Fruit fly (Drosophila melanogaster): ENCODE results near the gene Cp38.

Cp38 gene

dm6 chrX:8492849-8493248, 11.2 kb downstream of the Cp38 start (continued):
- TF ChIP-seq CG15514 (GFP tag; optimal IDR thresholded peaks at IDR 0.05) (peak; percentile 31), wek (GFP tag; optimal IDR thresholded peaks at IDR 0.05) (peak; percentile 66), CG17568 (GFP tag; optimal IDR thresholded peaks at IDR 0.05) (peak; percentile 39), CG6813 (GFP tag; optimal IDR thresholded peaks at IDR 0.05) (peak; percentile 69), CG8281 (tag; optimal IDR thresholded peaks at IDR 0.05) (peak; percentile 56), Dp (GFP tag; optimal IDR thresholded peaks at IDR 0.05) (no peak), NFAT (GFP tag; IDR thresholded peaks at IDR 0.05) (peak; percentile 45; the same call in 1 of the 2 replicates), BEAF-32 (GFP tag; optimal IDR thresholded peaks at IDR 0.05) (no peak), tup (GFP tag; optimal IDR thresholded peaks at IDR 0.05) (no peak), Xrp1 (GFP tag; IDR thresholded peaks at IDR 0.05) (peak; percentile 83), CG9932 (GFP tag; IDR thresholded peaks at IDR 0.05) (0 out of 2 replicates have a peak, but pooled peaks have one; percentile 22), CG18599 (GFP tag; optimal IDR thresholded peaks at IDR 0.05) (peak; percentile 54), CG18476 (GFP tag; optimal IDR thresholded peaks at IDR 0.05) (peak; percentile 5), stc (GFP tag; IDR thresholded peaks at IDR 0.05) (peak; percentile 88), nerfin-2 (GFP tag; IDR thresholded peaks at IDR 0.05; ENCODE audit: partially characterized antibody) (no peak), CG11696 (GFP tag; IDR thresholded peaks at IDR 0.05) (peak; percentile 86), jumu (GFP tag; optimal IDR thresholded peaks at IDR 0.05) (no peak), gt (GFP tag; IDR thresholded peaks at IDR 0.05) (0 out of 2 replicates have a peak, but pooled peaks have one; percentile 28), CG12155 (GFP tag; optimal IDR thresholded peaks at IDR 0.05) (peak; percentile 41), CG12942 (GFP tag; optimal IDR thresholded peaks at IDR 0.05) (peak; percentile 20), Lhr (GFP tag; optimal IDR thresholded peaks at IDR 0.05) (peak; percentile 43), HmgD (GFP tag; optimal IDR thresholded peaks at IDR 0.05) (no peak), luna (GFP tag; optimal IDR thresholded peaks at IDR 0.05) (no peak), CG7786 (GFP tag; optimal IDR thresholded peaks at IDR 0.05) (no peak), Optix (GFP tag; IDR thresholded peaks at IDR 0.05) (peak; percentile 86), disco-r (GFP tag; optimal IDR thresholded peaks at IDR 0.05) (no peak), lola (GFP tag; optimal IDR thresholded peaks at IDR 0.05) (peak in 1 of 3 experiments; percentile 42), Asciz (GFP tag; optimal IDR thresholded peaks at IDR 0.05) (peak; percentile 75), pfk (GFP tag; optimal IDR thresholded peaks at IDR 0.05) (no peak), CG34422 (GFP tag; IDR thresholded peaks at IDR 0.05) (peak; percentile 88), Blimp-1 (GFP tag; optimal IDR thresholded peaks at IDR 0.05) (peak; percentile 79), inv (GFP tag; IDR thresholded peaks at IDR 0.05; ENCODE audit: partially characterized antibody) (no peak), gcm (GFP tag; optimal IDR thresholded peaks at IDR 0.05) (peak; percentile 62), CG4328 (GFP tag; optimal IDR thresholded peaks at IDR 0.05) (peak; percentile 21), mam (GFP tag; optimal IDR thresholded peaks at IDR 0.05) (peak; percentile 25), jigr1 (GFP tag; IDR thresholded peaks at IDR 0.05) (peak; percentile 68; the same call in 1 of the 3 replicates), YL-1 (GFP tag; optimal IDR thresholded peaks at IDR 0.05) (no peak), vnd (GFP tag; IDR thresholded peaks at IDR 0.05; ENCODE audit: partially characterized antibody) (no peak), toy (GFP tag; IDR thresholded peaks at IDR 0.05) (0 out of 2 replicates have a peak, but pooled peaks have one; percentile 26), knrl (GFP tag; IDR thresholded peaks at IDR 0.05; ENCODE audit: partially characterized antibody) (no peak), CHES-1-like (GFP tag; optimal IDR thresholded peaks at IDR 0.05) (no peak), CG1529 (GFP tag; optimal IDR thresholded peaks at IDR 0.05) (peak; percentile 46), CG17186 (GFP tag; optimal IDR thresholded peaks at IDR 0.05) (no peak), CG13123 (GFP tag; optimal IDR thresholded peaks at IDR 0.05) (peak; percentile 41), wor (GFP tag; IDR thresholded peaks at IDR 0.05) (peak; percentile 76), sim (GFP tag; IDR thresholded peaks at IDR 0.05) (peak; percentile 78), gce (GFP tag; IDR thresholded peaks at IDR 0.05) (peak; percentile 79; the same call in 1 of the 3 replicates), H15 (GFP tag; IDR thresholded peaks at IDR 0.05) (peak; percentile 82), CG32767 (GFP tag; IDR thresholded peaks at IDR 0.05) (peak; percentile 73; the same call in 1 of the 2 replicates), Aef1 (GFP tag; IDR thresholded peaks at IDR 0.05) (peak; percentile 83)
